Fruit fly (Drosophila melanogaster): ENCODE data around the gene CG14265.

Gene CG14265

dm6 chrX:3205887-3206794 is 30.3 kb downstream of the CG14265 start:
- TF ChIP-seq pan (optimal IDR thresholded peaks at IDR 0.05): no peak
- TF ChIP-seq psq (optimal IDR thresholded peaks at IDR 0.05): no peak
- TF ChIP-seq EcR (GFP tag; optimal IDR thresholded peaks at IDR 0.05): no peak
- no peak for TF ChIP-seq usp (GFP tag; optimal IDR thresholded peaks at IDR 0.05)
- no peak for TF ChIP-seq CG8478 (optimal IDR thresholded peaks at IDR 0.05)
- TF ChIP-seq Dll (optimal IDR thresholded peaks at IDR 0.05): no peak

- TF ChIP-seq CG8478 (optimal IDR thresholded peaks at IDR 0.05) (no peak), pan (optimal IDR thresholded peaks at IDR 0.05) (no peak), EcR (GFP tag; optimal IDR thresholded peaks at IDR 0.05) (no peak), psq (optimal IDR thresholded peaks at IDR 0.05) (no peak), Dll (optimal IDR thresholded peaks at IDR 0.05) (no peak), usp (GFP tag; optimal IDR thresholded peaks at IDR 0.05) (no peak)
Measured at dm6 chrX:3193774-3194173, 42.7 kb downstream of the CG14265 start.

- TF ChIP-seq usp (GFP tag; optimal IDR thresholded peaks at IDR 0.05) (no peak), EcR (GFP tag; optimal IDR thresholded peaks at IDR 0.05) (no peak), Dll (optimal IDR thresholded peaks at IDR 0.05) (no peak), CG8478 (optimal IDR thresholded peaks at IDR 0.05) (no peak), psq (optimal IDR thresholded peaks at IDR 0.05) (no peak), pan (optimal IDR thresholded peaks at IDR 0.05) (no peak)
Measured at dm6 chrX:3192301-3192700, 44.2 kb downstream of the CG14265 start.

- TF ChIP-seq pan (optimal IDR thresholded peaks at IDR 0.05): no peak
Measured at dm6 chrX:3190837-3191458, 45.5 kb downstream of the CG14265 start.

DNA sequence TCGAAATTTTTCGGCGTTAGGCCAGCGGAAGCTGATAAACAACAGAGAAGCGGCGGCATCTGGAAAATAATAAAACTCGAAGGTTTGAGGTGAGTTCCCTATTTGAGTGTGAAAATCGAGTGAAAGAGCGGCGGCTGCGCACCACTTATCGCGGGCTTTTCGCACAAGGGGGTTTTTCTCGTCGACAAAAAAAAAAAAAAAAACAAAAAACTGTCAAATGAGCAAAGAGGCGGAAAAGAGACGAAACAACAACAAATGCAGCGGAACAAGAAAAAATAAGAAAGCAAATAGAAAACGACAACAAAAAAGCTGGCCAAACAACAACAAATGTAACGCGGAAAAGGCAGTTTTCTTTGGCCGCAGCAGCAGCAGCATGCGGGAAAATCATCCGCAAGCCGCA is 46.8 kb downstream of the CG14265 start:
- no peak for TF ChIP-seq CG8478 (optimal IDR thresholded peaks at IDR 0.05)
- no peak for TF ChIP-seq usp (GFP tag; optimal IDR thresholded peaks at IDR 0.05)
- TF ChIP-seq psq (optimal IDR thresholded peaks at IDR 0.05): no peak
- TF ChIP-seq EcR (GFP tag; optimal IDR thresholded peaks at IDR 0.05): no peak
- TF ChIP-seq pan (optimal IDR thresholded peaks at IDR 0.05): no peak
- no peak for TF ChIP-seq Dll (optimal IDR thresholded peaks at IDR 0.05)

DNA sequence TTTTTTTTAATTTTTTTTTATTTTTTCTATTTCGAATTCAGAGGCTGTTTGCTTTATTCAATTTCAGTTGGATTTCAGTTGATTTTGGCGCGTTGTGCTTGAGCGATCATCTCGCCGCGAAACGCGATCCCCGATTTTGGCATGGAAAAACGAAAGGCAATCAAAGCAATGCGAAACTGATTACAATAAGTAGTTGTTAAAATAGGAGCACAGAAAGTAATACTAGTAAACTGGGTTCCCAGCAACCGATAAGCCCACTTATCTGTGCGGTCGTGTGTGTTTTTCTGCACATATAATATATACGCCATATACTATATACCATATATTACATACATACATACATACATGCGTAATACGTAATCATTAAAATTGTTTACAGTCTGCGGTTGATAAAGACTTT is 47.3 kb downstream of the CG14265 start:
- TF ChIP-seq psq (optimal IDR thresholded peaks at IDR 0.05) (no peak), Dll (optimal IDR thresholded peaks at IDR 0.05) (no peak), EcR (GFP tag; optimal IDR thresholded peaks at IDR 0.05) (no peak), CG8478 (optimal IDR thresholded peaks at IDR 0.05) (no peak), pan (optimal IDR thresholded peaks at IDR 0.05) (no peak), usp (GFP tag; optimal IDR thresholded peaks at IDR 0.05) (no peak)

DNA sequence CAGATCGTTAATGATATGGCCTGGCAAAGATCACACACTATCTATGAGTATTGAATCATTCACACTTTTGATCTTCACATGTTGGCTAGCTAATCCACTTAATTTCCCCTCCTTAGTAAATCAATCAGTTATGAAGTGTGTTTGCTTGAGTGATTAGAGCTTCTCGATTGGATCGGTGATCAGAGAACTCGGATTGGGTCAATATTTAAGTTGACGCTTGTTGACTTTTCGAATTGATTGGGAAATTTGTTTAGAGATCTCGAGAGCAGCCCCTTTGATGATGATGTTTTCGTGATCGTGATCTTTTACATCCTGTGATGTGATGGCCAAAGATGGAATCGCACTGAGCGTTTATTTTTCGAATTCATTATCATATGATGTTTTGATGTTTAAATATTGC is 48.1 kb downstream of the CG14265 start:
- TF ChIP-seq Dll (optimal IDR thresholded peaks at IDR 0.05) (no peak), CG8478 (optimal IDR thresholded peaks at IDR 0.05) (no peak), usp (GFP tag; optimal IDR thresholded peaks at IDR 0.05) (no peak), EcR (GFP tag; optimal IDR thresholded peaks at IDR 0.05) (no peak), psq (optimal IDR thresholded peaks at IDR 0.05) (no peak), pan (optimal IDR thresholded peaks at IDR 0.05) (no peak)

dm6 chrX:3187593-3187992 is 48.9 kb downstream of the CG14265 start:
- no peak for TF ChIP-seq pan (optimal IDR thresholded peaks at IDR 0.05)
- no peak for TF ChIP-seq EcR (GFP tag; optimal IDR thresholded peaks at IDR 0.05)
- no peak for TF ChIP-seq CG8478 (optimal IDR thresholded peaks at IDR 0.05)
- TF ChIP-seq Dll (optimal IDR thresholded peaks at IDR 0.05): no peak
- TF ChIP-seq usp (GFP tag; optimal IDR thresholded peaks at IDR 0.05): no peak
- TF ChIP-seq psq (optimal IDR thresholded peaks at IDR 0.05): no peak

DNA sequence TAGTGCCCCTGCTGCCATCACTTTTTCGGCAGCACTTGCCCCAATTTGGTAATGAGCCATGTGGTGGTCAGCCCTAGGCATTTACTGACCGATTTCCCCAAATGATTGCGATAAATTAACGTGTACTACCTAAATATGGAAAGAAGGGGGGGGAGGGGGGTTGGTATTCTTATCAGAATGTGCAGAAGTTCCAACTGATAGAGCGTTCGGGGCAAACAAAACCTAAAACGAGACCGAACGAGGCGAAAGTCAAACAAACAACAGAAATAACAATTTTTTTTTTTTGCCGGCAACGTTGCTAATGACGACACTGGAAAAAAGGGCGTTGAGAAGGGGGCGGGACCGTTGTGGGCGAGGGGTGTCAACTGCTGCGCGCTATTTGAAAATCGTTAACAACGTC is 49.9 kb downstream of the CG14265 start:
- TF ChIP-seq CG8478 (optimal IDR thresholded peaks at IDR 0.05) (no peak), pan (optimal IDR thresholded peaks at IDR 0.05) (no peak), EcR (GFP tag; optimal IDR thresholded peaks at IDR 0.05) (no peak), usp (GFP tag; optimal IDR thresholded peaks at IDR 0.05) (no peak), Dll (optimal IDR thresholded peaks at IDR 0.05) (no peak), psq (optimal IDR thresholded peaks at IDR 0.05) (no peak)
